Worm (Caenorhabditis elegans): ENCODE measurements around the gene nas-1.

nas-1 gene

DNA sequence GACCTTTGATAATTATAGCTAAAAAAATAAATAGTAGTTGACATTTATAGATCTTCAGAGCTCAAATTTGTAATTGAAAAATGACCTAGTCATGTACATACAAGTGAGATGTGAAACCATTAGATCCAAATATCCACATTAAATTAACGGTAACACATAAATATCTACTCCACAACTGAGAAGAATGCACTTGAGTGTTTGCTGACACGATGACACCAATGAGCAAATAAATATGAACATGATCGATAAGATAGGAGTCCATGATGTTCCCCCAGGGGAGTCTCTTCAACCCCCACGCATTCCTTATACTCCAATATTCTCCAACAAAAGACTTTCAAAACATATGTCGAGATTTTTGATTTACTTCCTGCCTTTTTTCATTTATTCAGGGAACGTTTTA is 1.2 kb upstream of the nas-1 start, which contains the start of gene ttr-52:
Gene ttr-52, plus strand, starts transcription at position 301 of the 400 bp plus-strand sequence.
- TF ChIP-seq blmp-1 (tag; optimal IDR thresholded peaks at IDR 0.05) (no peak), mdl-1 (tag; optimal IDR thresholded peaks at IDR 0.05) (no peak), sup-37 (GFP tag; optimal IDR thresholded peaks at IDR 0.05) (no peak), nhr-47 (tag; optimal IDR thresholded peaks at IDR 0.05) (no peak), hpl-2 (GFP tag; optimal IDR thresholded peaks at IDR 0.05) (no peak), lsy-2 (tag; optimal IDR thresholded peaks at IDR 0.05) (no peak), jun-1 (tag; optimal IDR thresholded peaks at IDR 0.05) (no peak)

DNA sequence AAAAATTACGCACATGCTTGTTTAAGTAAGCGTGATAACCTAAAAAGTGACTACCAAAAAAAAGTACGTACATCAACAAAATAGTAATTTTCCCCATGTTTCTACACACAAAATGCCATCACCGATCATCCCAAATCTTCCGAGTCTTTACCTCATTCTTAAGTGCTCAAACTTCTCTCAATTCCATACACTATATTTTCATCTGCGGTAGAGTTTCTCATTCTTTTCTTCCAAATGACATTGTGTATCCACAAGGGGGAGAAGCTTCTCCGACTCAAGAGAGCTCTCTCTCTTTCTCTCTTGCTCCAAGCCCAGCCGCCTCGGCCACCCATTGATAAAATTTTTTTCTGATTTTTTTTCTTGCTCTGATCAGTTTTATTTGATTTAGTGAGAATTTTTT is 3.9 kb downstream of the nas-1 start, which contains the start of gene myo-6:
Gene myo-6, plus strand, starts transcription at position 301 of the 400 bp plus-strand sequence.
- TF ChIP-seq nhr-77 (tag; optimal IDR thresholded peaks at IDR 0.05) (peak; percentile 4), rnt-1 (tag; optimal IDR thresholded peaks at IDR 0.05) (peak; percentile 37), Y116A8C.19 (tag; optimal IDR thresholded peaks at IDR 0.05; ENCODE audit: borderline replicate concordance) (no peak), efl-1 (optimal IDR thresholded peaks at IDR 0.05) (no peak), efl-1 (GFP tag; optimal IDR thresholded peaks at IDR 0.05 in 1 of 2) (peak in 1 of 2 experiments; percentile 86)

ce11 chrIII:13411202-13411601 is 5.6 kb downstream of the nas-1 start:
- TF ChIP-seq egl-27 (tag; optimal IDR thresholded peaks at IDR 0.05): no peak
- no peak for TF ChIP-seq fkh-4 (tag; optimal IDR thresholded peaks at IDR 0.05; ENCODE audit: borderline replicate concordance)
- TF ChIP-seq nhr-47 (tag; optimal IDR thresholded peaks at IDR 0.05): no peak
- no peak for TF ChIP-seq pqm-1 (tag; optimal IDR thresholded peaks at IDR 0.05)
- TF ChIP-seq lin-35 (GFP tag; optimal IDR thresholded peaks at IDR 0.05): peak in 1 of 2 experiments; percentile 10
- no peak for TF ChIP-seq Y116A8C.19 (tag; optimal IDR thresholded peaks at IDR 0.05; ENCODE audit: borderline replicate concordance)

ce11 chrIII:13418975-13419374 is 13.4 kb downstream of the nas-1 start:
- TF ChIP-seq ceh-82 (tag; optimal IDR thresholded peaks at IDR 0.05): no peak
- no peak for TF ChIP-seq Y116A8C.19 (tag; optimal IDR thresholded peaks at IDR 0.05; ENCODE audit: borderline replicate concordance)
- no peak for TF ChIP-seq lin-39 (tag; optimal IDR thresholded peaks at IDR 0.05)
- TF ChIP-seq nhr-85 (tag): no peak
- TF ChIP-seq ama-1 (optimal IDR thresholded peaks at IDR 0.05): no peak
- TF ChIP-seq hpl-2 (GFP tag; optimal IDR thresholded peaks at IDR 0.05): no peak
- TF ChIP-seq rnt-1 (tag; optimal IDR thresholded peaks at IDR 0.05): no peak
- no peak for TF ChIP-seq ztf-4 (tag; optimal IDR thresholded peaks at IDR 0.05)
- no peak for TF ChIP-seq nhr-76 (tag; optimal IDR thresholded peaks at IDR 0.05)
- TF ChIP-seq ceh-63 (GFP tag; optimal IDR thresholded peaks at IDR 0.05): no peak
- no peak for TF ChIP-seq unc-30 (tag; optimal IDR thresholded peaks at IDR 0.05)
- TF ChIP-seq sptf-1 (tag; optimal IDR thresholded peaks at IDR 0.05): no peak
- no peak for TF ChIP-seq tbx-2 (tag; optimal IDR thresholded peaks at IDR 0.05)
- no peak for TF ChIP-seq pqm-1 (tag; optimal IDR thresholded peaks at IDR 0.05)
- TF ChIP-seq nhr-90 (tag; optimal IDR thresholded peaks at IDR 0.05; ENCODE audit: poor library complexity): no peak
- no peak for TF ChIP-seq fkh-4 (tag; optimal IDR thresholded peaks at IDR 0.05; ENCODE audit: borderline replicate concordance)
- TF ChIP-seq fkh-8 (tag; optimal IDR thresholded peaks at IDR 0.05): no peak

DNA sequence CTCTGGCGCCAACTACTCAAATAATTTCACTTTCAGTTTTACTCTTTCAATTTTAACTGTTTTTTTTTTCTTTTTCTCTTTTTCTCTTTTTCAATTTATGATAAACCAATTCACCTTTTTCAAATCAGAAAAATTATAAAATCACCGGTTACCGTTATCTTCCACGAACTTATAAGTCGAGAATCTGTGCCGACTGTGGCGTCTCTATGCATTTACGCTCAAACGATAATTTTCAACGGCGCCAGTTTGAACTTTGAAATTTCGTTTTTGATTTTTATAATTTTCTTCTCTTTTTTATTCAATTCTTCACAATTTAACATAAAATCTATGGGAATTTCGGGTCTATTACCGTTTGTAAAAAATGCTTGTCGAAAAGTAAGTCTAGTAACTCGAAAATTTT is 17.8 kb downstream of the nas-1 start, which contains the start of gene exo-1:
Gene exo-1, plus strand, starts transcription at position 101 of the 400 bp plus-strand sequence.
- no peak for TF ChIP-seq egl-27 (tag; optimal IDR thresholded peaks at IDR 0.05)
- TF ChIP-seq egl-13 (tag; optimal IDR thresholded peaks at IDR 0.05): no peak
- TF ChIP-seq nhr-11 (tag; optimal IDR thresholded peaks at IDR 0.05): no peak
- TF ChIP-seq zag-1 (tag; optimal IDR thresholded peaks at IDR 0.05): no peak
- no peak for TF ChIP-seq nhr-84 (tag; optimal IDR thresholded peaks at IDR 0.05)
- peak; percentile 86 to 91 (median 90) for TF ChIP-seq dpl-1 (GFP tag; optimal IDR thresholded peaks at IDR 0.05)
- TF ChIP-seq dsc-1 (tag; optimal IDR thresholded peaks at IDR 0.05): no peak
- no peak for TF ChIP-seq mab-9 (GFP tag; IDR thresholded peaks at IDR 0.05)
- TF ChIP-seq blmp-1 (tag; optimal IDR thresholded peaks at IDR 0.05): peak; percentile 82
- TF ChIP-seq isw-1 (GFP tag; IDR thresholded peaks at IDR 0.05): no peak
- TF ChIP-seq snu-23 (GFP tag; optimal IDR thresholded peaks at IDR 0.05): peak; percentile 63
- TF ChIP-seq mef-2 (tag; optimal IDR thresholded peaks at IDR 0.05): no peak
- no peak for TF ChIP-seq ets-5 (GFP tag; IDR thresholded peaks at IDR 0.05)
- no peak for TF ChIP-seq nhr-237 (tag; optimal IDR thresholded peaks at IDR 0.05)
- no peak for TF ChIP-seq fkh-4 (tag; optimal IDR thresholded peaks at IDR 0.05; ENCODE audit: borderline replicate concordance)
- TF ChIP-seq elt-3 (tag; optimal IDR thresholded peaks at IDR 0.05): peak in 3 of 6 experiments; percentile 40 to 89 (median 45)
- TF ChIP-seq lin-15B (tag; optimal IDR thresholded peaks at IDR 0.05): peak; percentile 53
- TF ChIP-seq sup-37 (GFP tag; optimal IDR thresholded peaks at IDR 0.05): no peak
- peak; percentile 7 for TF ChIP-seq fkh-8 (tag; optimal IDR thresholded peaks at IDR 0.05)
- no peak for TF ChIP-seq fkh-10 (GFP tag; optimal IDR thresholded peaks at IDR 0.05)
- peak; percentile 50 for TF ChIP-seq rnt-1 (tag; optimal IDR thresholded peaks at IDR 0.05)
- TF ChIP-seq zip-4 (GFP tag; optimal IDR thresholded peaks at IDR 0.05): no peak
- peak; percentile 2 for TF ChIP-seq pax-3 (tag; optimal IDR thresholded peaks at IDR 0.05)
- TF ChIP-seq mdl-1 (tag; optimal IDR thresholded peaks at IDR 0.05): peak in 1 of 2 experiments; percentile 18
